Worm (Caenorhabditis elegans): ENCODE measurements around the gene ZK105.5.

ce11 chrV:7742485-7742959, 25.0 kb upstream of the ZK105.5 start, which contains the start of gene fbxl-5:
- TF ChIP-seq zag-1 (tag; optimal IDR thresholded peaks at IDR 0.05): no peak
- no peak for TF ChIP-seq unc-62 (GFP tag; optimal IDR thresholded peaks at IDR 0.05)
- no peak for TF ChIP-seq egl-27 (tag; optimal IDR thresholded peaks at IDR 0.05)
- no peak for TF ChIP-seq ztf-4 (tag; optimal IDR thresholded peaks at IDR 0.05)
- TF ChIP-seq mdl-1 (tag; optimal IDR thresholded peaks at IDR 0.05): no peak
- TF ChIP-seq elt-3 (tag; optimal IDR thresholded peaks at IDR 0.05): no peak
- no peak for TF ChIP-seq nhr-76 (tag; optimal IDR thresholded peaks at IDR 0.05)

Measured in whole organism, L3 larva.